Worm (Caenorhabditis elegans) whole organism, L4/young adult: ENCODE results near the gene lron-2.

Experiments
- W03F9.2 ChIP-seq: fragments of 150-350 bp; optimal IDR thresholded peaks from 2 replicates; lab custom pipeline; 2014; ENCODE audit warnings: missing biosample characterization, missing genetic modification characterization
- dao-5 ChIP-seq: sonication (generic microtip); optimal IDR thresholded peaks from 2 replicates; lab custom pipeline; 2016; ENCODE audit warnings: missing genotype, missing genetic modification characterization, moderate library complexity, missing compliant biosample characterization
- him-1 ChIP-seq: sonication (generic microtip); optimal IDR thresholded peaks from 2 replicates; lab custom pipeline; 2016; ENCODE audit warnings: missing genotype, missing genetic modification reagents, missing genetic modification characterization, missing compliant biosample characterization

DNA sequence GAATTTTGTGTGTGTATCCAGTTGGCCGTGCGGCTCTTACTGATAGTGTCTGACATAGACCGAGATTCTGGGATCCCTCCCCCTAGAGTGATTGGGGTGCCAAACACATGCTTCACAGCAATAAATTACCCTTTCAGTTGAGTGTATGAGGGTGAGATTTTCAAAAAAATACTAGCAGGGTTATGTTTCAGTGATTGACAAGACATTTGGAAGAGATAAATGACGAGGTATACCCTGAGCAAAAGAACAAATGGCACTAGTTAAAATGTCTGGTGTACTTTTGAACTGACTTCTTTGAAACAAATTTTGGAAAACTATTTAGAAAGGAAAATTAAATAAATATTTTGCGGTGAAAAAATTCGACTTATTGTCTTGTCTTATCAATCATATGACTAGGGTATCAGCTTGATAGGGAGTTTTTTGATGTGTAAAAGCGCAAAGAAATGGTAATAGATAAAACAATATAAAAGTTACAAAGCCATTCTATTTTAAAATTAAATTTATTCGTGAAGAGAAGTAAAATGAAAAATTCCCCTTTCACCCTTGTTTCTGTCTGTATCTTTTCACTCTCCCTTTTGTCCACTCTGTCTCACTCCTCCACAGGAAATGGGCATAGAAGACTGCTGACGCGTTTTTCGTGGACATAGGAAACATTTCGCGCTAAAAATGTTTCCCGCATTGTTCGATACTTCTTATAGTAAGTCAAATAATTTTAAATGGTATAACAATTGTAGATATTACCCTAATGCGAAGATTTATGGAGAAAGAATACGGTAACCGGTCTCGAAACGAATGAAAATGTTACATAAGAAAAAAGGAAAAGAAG, 44.0 kb downstream of the lron-2 start, which contains the start of gene glo-4:
- TF ChIP-seq dao-5 (tag; lab: Kevin White, UChicago) (no peak), W03F9.2 (peak; percentile 13), him-1 (no peak)
